Worm (Caenorhabditis elegans) whole organism, mixed stage, embryonic: ENCODE data around the gene M117.6.
A peak's percentile ranks its signal among the peaks of the same experiment; 100 is the strongest.

Experiments used
- M03D4.4 ChIP-seq: sonication (generic microtip); optimal IDR thresholded peaks from 2 replicates; lab custom pipeline; 2017; ENCODE audit warnings: mild to moderate bottlenecking, missing genetic modification characterization, missing compliant biosample characterization
- bed-3 ChIP-seq: fragments of 200-800 bp; sonication (Bioruptor generic); optimal IDR thresholded peaks from 3 replicates; lab custom pipeline; 2018; ENCODE audit warnings: mild to moderate bottlenecking, missing genetic modification characterization, moderate library complexity, missing compliant biosample characterization
- blmp-1 ChIP-seq: fragments of 150-350 bp; optimal IDR thresholded peaks from 2 replicates; lab custom pipeline; 2014; ENCODE audit warnings: missing biosample characterization, missing genetic modification characterization
- ceh-39 ChIP-seq: fragments of 150-350 bp; optimal IDR thresholded peaks from 2 replicates; lab custom pipeline; 2014; ENCODE audit warnings: missing biosample characterization, missing genetic modification characterization
- ceh-43 ChIP-seq: fragments of 200-800 bp; sonication (Bioruptor generic); optimal IDR thresholded peaks from 2 replicates; lab custom pipeline; 2018; ENCODE audit warnings: mild to moderate bottlenecking, missing genetic modification characterization, moderate library complexity, missing compliant biosample characterization
- ceh-83 ChIP-seq: fragments of 200-800 bp; sonication (Bioruptor generic); optimal IDR thresholded peaks from 2 replicates; lab custom pipeline; 2018; ENCODE audit warnings: mild to moderate bottlenecking, missing genetic modification characterization, missing compliant biosample characterization
- ces-1 ChIP-seq: fragments of 150-350 bp; optimal IDR thresholded peaks from 2 replicates; lab custom pipeline; 2014; ENCODE audit warnings: missing biosample characterization, missing genetic modification reagents, missing genetic modification characterization
- cnd-1 ChIP-seq: fragments of 200-800 bp; sonication (Bioruptor generic); optimal IDR thresholded peaks from 2 replicates; lab custom pipeline; 2018; ENCODE audit warnings: mild to moderate bottlenecking, missing genetic modification characterization, missing compliant biosample characterization
- drap-1 ChIP-seq: fragments of 200-800 bp; sonication (Bioruptor generic); optimal IDR thresholded peaks from 3 replicates; lab custom pipeline; 2018; ENCODE audit warnings: mild to moderate bottlenecking, missing genetic modification characterization, missing compliant biosample characterization
- elt-1 ChIP-seq: sonication (generic microtip); optimal IDR thresholded peaks from 2 replicates; lab custom pipeline; 2017; ENCODE audit warnings: missing genetic modification characterization, mild to moderate bottlenecking, missing compliant biosample characterization, antibody characterized with exemption, moderate library complexity, borderline replicate concordance; ENCODE audit not compliant: insufficient read depth
- elt-3 ChIP-seq: fragments of 150-350 bp; optimal IDR thresholded peaks from 2 replicates; lab custom pipeline; 2014; ENCODE audit warnings: missing biosample characterization, missing genetic modification characterization
- flh-1 ChIP-seq: fragments of 200-800 bp; sonication (Bioruptor generic); optimal IDR thresholded peaks from 2 replicates; lab custom pipeline; 2018; ENCODE audit warnings: mild to moderate bottlenecking, missing genetic modification characterization, moderate library complexity, missing compliant biosample characterization
- ham-2 ChIP-seq: fragments of 200-800 bp; sonication (Bioruptor generic); optimal IDR thresholded peaks from 2 replicates; lab custom pipeline; 2018; ENCODE audit warnings: mild to moderate bottlenecking, missing genetic modification characterization, missing compliant biosample characterization
- hlh-1 ChIP-seq: fragments of 150-350 bp; optimal IDR thresholded peaks from 2 replicates; lab custom pipeline; 2014; ENCODE audit warnings: missing biosample characterization, missing genetic modification reagents, missing genetic modification characterization
- lin-13 ChIP-seq: fragments of 150-350 bp; optimal IDR thresholded peaks from 2 replicates; lab custom pipeline; 2014; ENCODE audit warnings: missing biosample characterization, missing genetic modification characterization
- lin-32 ChIP-seq: fragments of 200-800 bp; sonication (Bioruptor generic); optimal IDR thresholded peaks from 2 replicates; lab custom pipeline; 2018; ENCODE audit warnings: mild to moderate bottlenecking, missing genetic modification characterization, missing compliant biosample characterization
- lsy-2 ChIP-seq: fragments of 150-350 bp; optimal IDR thresholded peaks from 2 replicates; lab custom pipeline; 2014; ENCODE audit warnings: missing biosample characterization, missing genetic modification characterization
- mab-5 ChIP-seq: fragments of 150-350 bp; optimal IDR thresholded peaks from 2 replicates; lab custom pipeline; 2014; ENCODE audit warnings: missing biosample characterization, missing genetic modification characterization
- mep-1 ChIP-seq: fragments of 150-350 bp; optimal IDR thresholded peaks from 2 replicates; lab custom pipeline; 2017; ENCODE audit warnings: missing biosample characterization, missing genetic modification reagents, missing genetic modification characterization, inconsistent platforms
- mls-2 ChIP-seq: sonication (generic microtip); optimal IDR thresholded peaks from 2 replicates; lab custom pipeline; 2016; ENCODE audit warnings: mild to moderate bottlenecking, missing genetic modification characterization, moderate library complexity, missing compliant biosample characterization
- nhr-12 ChIP-seq: fragments of 150-350 bp; optimal IDR thresholded peaks from 2 replicates; lab custom pipeline; 2014; ENCODE audit warnings: missing biosample characterization, missing genetic modification characterization
- nhr-2 ChIP-seq: fragments of 150-350 bp; optimal IDR thresholded peaks from 2 replicates; lab custom pipeline; 2014; ENCODE audit warnings: missing biosample characterization, missing genetic modification characterization
- nhr-237 ChIP-seq: fragments of 150-350 bp; optimal IDR thresholded peaks from 2 replicates; lab custom pipeline; 2014; ENCODE audit warnings: missing biosample characterization, missing genetic modification characterization
- nhr-28 ChIP-seq: fragments of 150-350 bp; optimal IDR thresholded peaks from 2 replicates; lab custom pipeline; 2014; ENCODE audit warnings: missing biosample characterization, missing genetic modification characterization
- nhr-76 ChIP-seq: sonication (generic microtip); optimal IDR thresholded peaks from 2 replicates; lab custom pipeline; 2017; ENCODE audit warnings: missing biosample characterization, missing genetic modification characterization
- pha-4 ChIP-seq: fragments of 150-350 bp; optimal IDR thresholded peaks from 2 replicates; lab custom pipeline; 2018; ENCODE audit warnings: missing biosample characterization, missing genetic modification reagents, missing genetic modification characterization
- sem-2 ChIP-seq: fragments of 200-800 bp; sonication (Bioruptor generic); optimal IDR thresholded peaks from 2 replicates; lab custom pipeline; 2018; ENCODE audit warnings: mild to moderate bottlenecking, missing genetic modification characterization, missing compliant biosample characterization
- snpc-4 ChIP-seq: fragments of 150-350 bp; optimal IDR thresholded peaks from 2 replicates; lab custom pipeline; 2014; ENCODE audit warnings: missing biosample characterization, missing genetic modification characterization
- sptf-1 ChIP-seq: sonication (generic microtip); optimal IDR thresholded peaks from 2 replicates; lab custom pipeline; 2017; ENCODE audit warnings: mild to moderate bottlenecking, missing genetic modification characterization, moderate library complexity, missing compliant biosample characterization
- tbx-8 ChIP-seq: fragments of 200-800 bp; sonication (Bioruptor generic); optimal IDR thresholded peaks from 2 replicates; lab custom pipeline; 2018; ENCODE audit warnings: mild to moderate bottlenecking, missing genetic modification characterization, moderate library complexity, missing compliant biosample characterization
- unc-120 ChIP-seq: sonication (generic microtip); optimal IDR thresholded peaks from 2 replicates; lab custom pipeline; 2017; ENCODE audit warnings: missing genetic modification characterization, missing compliant biosample characterization; ENCODE audit not compliant: poor library complexity, severe bottlenecking
- unc-39 ChIP-seq: fragments of 150-350 bp; optimal IDR thresholded peaks from 2 replicates; lab custom pipeline; 2014; ENCODE audit warnings: missing biosample characterization, missing genetic modification characterization
- unc-62 ChIP-seq: fragments of 150-350 bp; optimal IDR thresholded peaks from 2 replicates; lab custom pipeline; 2014; ENCODE audit warnings: missing biosample characterization, missing genetic modification reagents, missing genetic modification characterization
- zip-8 ChIP-seq: fragments of 150-350 bp; optimal IDR thresholded peaks from 2 replicates; lab custom pipeline; 2014; ENCODE audit warnings: missing biosample characterization, missing genetic modification characterization
- ztf-11 ChIP-seq: fragments of 150-350 bp; optimal IDR thresholded peaks from 2 replicates; lab custom pipeline; 2014; ENCODE audit warnings: missing biosample characterization, missing genetic modification characterization

The M117.6 gene

ce11 chrIV:11858142-11858541, 30.2 kb upstream of the M117.6 start, which contains the start of gene let-92:
Gene let-92, plus strand, starts transcription at chrIV:11858442.
- no peak for TF ChIP-seq pha-4 (tag; lab: Kevin White, UChicago)

- no peak for TF ChIP-seq blmp-1 (tag; lab: Kevin White, UChicago)
- TF ChIP-seq mab-5 (tag; lab: Kevin White, UChicago), result no peak
- TF ChIP-seq zip-8 (tag; lab: Kevin White, UChicago), result no peak
- peak; percentile 92 for TF ChIP-seq ham-2 (GFP tag; lab: Kevin White, UChicago)
- peak; percentile 19 for TF ChIP-seq sptf-1 (tag; lab: Kevin White, UChicago)
- peak; percentile 67 for TF ChIP-seq lin-13 (tag; lab: Kevin White, UChicago)
- TF ChIP-seq unc-62, result peak; percentile 62
- TF ChIP-seq nhr-76, result no peak
- no peak for TF ChIP-seq unc-39
- peak; percentile 54 for TF ChIP-seq mep-1 (tag; lab: Kevin White, UChicago)
- TF ChIP-seq ceh-43, result no peak
- no peak for TF ChIP-seq nhr-237 (tag; lab: Kevin White, UChicago)
- TF ChIP-seq unc-120, result peak; percentile 87
- no peak for TF ChIP-seq nhr-28 (tag; lab: Kevin White, UChicago)
- TF ChIP-seq nhr-12 (tag; lab: Kevin White, UChicago), result no peak
- TF ChIP-seq nhr-2 (tag; lab: Kevin White, UChicago), result no peak
- no peak for TF ChIP-seq elt-1 (tag; lab: Kevin White, UChicago)
- peak; percentile 79 for TF ChIP-seq hlh-1
- peak; percentile 37 for TF ChIP-seq ztf-11 (tag; lab: Kevin White, UChicago)
- no peak for TF ChIP-seq cnd-1 (tag; lab: Kevin White, UChicago)
- no peak for TF ChIP-seq snpc-4
- no peak for TF ChIP-seq sem-2
- TF ChIP-seq mls-2 (tag; lab: Kevin White, UChicago), result peak; percentile 28
- TF ChIP-seq tbx-8 (GFP tag; lab: Kevin White, UChicago), result no peak
- peak; percentile 0 for TF ChIP-seq bed-3 (GFP tag; lab: Kevin White, UChicago)
- TF ChIP-seq ceh-83 (GFP tag; lab: Kevin White, UChicago), result no peak
- no peak for TF ChIP-seq ceh-39
- TF ChIP-seq ces-1 (GFP tag; lab: Kevin White, UChicago), result peak; percentile 69
- TF ChIP-seq M03D4.4 (tag; lab: Kevin White, UChicago), result peak; percentile 59
- TF ChIP-seq lsy-2, result peak; percentile 67
- TF ChIP-seq flh-1 (GFP tag; lab: Kevin White, UChicago), result no peak
- TF ChIP-seq drap-1 (GFP tag; lab: Kevin White, UChicago), result peak; percentile 35
- no peak for TF ChIP-seq lin-32 (GFP tag; lab: Kevin White, UChicago)
- no peak for TF ChIP-seq elt-3 (tag; lab: Kevin White, UChicago)
- peak; percentile 75 for TF ChIP-seq pha-4 (tag; lab: Kevin White, UChicago)
- TF ChIP-seq, all 35 proteins: peak for 15
Observed at ce11 chrIV:11857159-11857565, 29.2 kb upstream of the M117.6 start.

ce11 chrIV:11855900-11856660, 28.2 kb upstream of the M117.6 start, which contains the start of gene ech-2:
Gene ech-2, minus strand, starts transcription at chrIV:11856351.
- TF ChIP-seq ceh-43 (no peak), sem-2 (no peak), drap-1 (GFP tag; lab: Kevin White, UChicago) (no peak), nhr-28 (tag; lab: Kevin White, UChicago) (no peak), nhr-2 (tag; lab: Kevin White, UChicago) (no peak), mab-5 (tag; lab: Kevin White, UChicago) (no peak), bed-3 (GFP tag; lab: Kevin White, UChicago) (no peak), nhr-237 (tag; lab: Kevin White, UChicago) (no peak), lsy-2 (peak; percentile 4), zip-8 (tag; lab: Kevin White, UChicago) (no peak), mep-1 (tag; lab: Kevin White, UChicago) (peak; percentile 60), pha-4 (tag; lab: Kevin White, UChicago) (no peak), cnd-1 (tag; lab: Kevin White, UChicago) (no peak), blmp-1 (tag; lab: Kevin White, UChicago) (no peak), sptf-1 (tag; lab: Kevin White, UChicago) (no peak), tbx-8 (GFP tag; lab: Kevin White, UChicago) (no peak), ceh-83 (GFP tag; lab: Kevin White, UChicago) (no peak), unc-62 (no peak), hlh-1 (peak; percentile 27), flh-1 (GFP tag; lab: Kevin White, UChicago) (no peak), ces-1 (GFP tag; lab: Kevin White, UChicago) (no peak)
- TF ChIP-seq, all 35 proteins: peak for 3
